Worm (Caenorhabditis elegans) whole organism, L4/young adult: ENCODE measurements around the gene lec-10.

Source experiments
- W03F9.2 ChIP-seq: fragments of 150-350 bp; optimal IDR thresholded peaks from 2 replicates; lab custom pipeline; 2014; ENCODE audit warnings: missing biosample characterization, missing genetic modification characterization
- dao-5 ChIP-seq: sonication (generic microtip); optimal IDR thresholded peaks from 2 replicates; lab custom pipeline; 2016; ENCODE audit warnings: missing genotype, missing genetic modification characterization, moderate library complexity, missing compliant biosample characterization
- him-1 ChIP-seq: sonication (generic microtip); optimal IDR thresholded peaks from 2 replicates; lab custom pipeline; 2016; ENCODE audit warnings: missing genotype, missing genetic modification reagents, missing genetic modification characterization, missing compliant biosample characterization

The lec-10 gene

ce11 chrV:6450129-6451011 is 38.5 kb downstream of the lec-10 start, which contains the start of gene acl-8:
Gene acl-8 (plus strand): TSS chrV:6450870.
- no peak for TF ChIP-seq him-1
- no peak for TF ChIP-seq W03F9.2 (tag; lab: Kevin White, UChicago)
- TF ChIP-seq dao-5: no peak

ce11 chrV:6448356-6448755 is 40.6 kb downstream of the lec-10 start, which contains the start of gene fbxa-196:
Gene fbxa-196 (plus strand): TSS chrV:6448656.
- TF ChIP-seq W03F9.2 (tag; lab: Kevin White, UChicago) (no peak), dao-5 (no peak), him-1 (no peak)

- TF ChIP-seq W03F9.2 (tag; lab: Kevin White, UChicago) (no peak), him-1 (no peak), dao-5 (no peak)
Observed at ce11 chrV:6442037-6442436, 46.9 kb downstream of the lec-10 start, which contains the start of gene T05H4.3. Gene T05H4.3 (plus strand): TSS chrV:6442337.

- TF ChIP-seq dao-5: no peak
- no peak for TF ChIP-seq him-1
- no peak for TF ChIP-seq W03F9.2 (tag; lab: Kevin White, UChicago)
Observed at ce11 chrV:6441613-6442012, 47.3 kb downstream of the lec-10 start, which contains the start of gene T05H4.15. Gene T05H4.15 (minus strand): TSS chrV:6441713.

- TF ChIP-seq W03F9.2 (tag; lab: Kevin White, UChicago) (no peak), him-1 (no peak), dao-5 (no peak)
Observed at ce11 chrV:6438601-6439000, 50.3 kb downstream of the lec-10 start, which contains the start of gene T05H4.4. Gene T05H4.4 (plus strand): TSS chrV:6438901.
